Worm (Caenorhabditis elegans) whole organism, L4 larva: Measurements from ENCODE around the gene R102.6.
"Not testable (repeated sequence)": the region's sequence is repeated elsewhere in the genome, so short reads cannot be mapped to it uniquely, and the experiment has no call there.

ENCODE experiments used
- F10B5.3 ChIP-seq: sonication (generic microtip); optimal IDR thresholded peaks from 2 replicates; lab custom pipeline; 2016; ENCODE audit warnings: mild to moderate bottlenecking, missing genetic modification characterization, missing compliant biosample characterization
- F37D6.2 ChIP-seq: sonication (generic microtip); optimal IDR thresholded peaks from 2 replicates; lab custom pipeline; 2016; ENCODE audit warnings: mild to moderate bottlenecking, missing genetic modification characterization, missing compliant biosample characterization
- ZK546.5 ChIP-seq, 2 experiments: sonication (generic microtip); optimal IDR thresholded peaks; 2 replicates each; lab custom pipeline; 2017; ENCODE audit warnings: missing biosample characterization in 2 of 2, missing genetic modification characterization in 2 of 2
- aha-1 ChIP-seq: fragments of 150-350 bp; peaks from one replicate; lab custom pipeline; 2014; ENCODE audit warnings: missing biosample characterization, missing genetic modification characterization
- ceh-20 ChIP-seq: fragments of 200-800 bp; sonication (Bioruptor generic); IDR thresholded peaks from 2 replicates; pipeline ENCODE4 v1.3.6; 2022; ENCODE audit warnings: missing genetic modification reagents, missing genetic modification characterization, missing compliant biosample characterization
- ceh-32 ChIP-seq: sonication (generic microtip); optimal IDR thresholded peaks from 2 replicates; lab custom pipeline; 2016; ENCODE audit warnings: mild to moderate bottlenecking, missing genetic modification characterization, missing compliant biosample characterization; ENCODE audit not compliant: poor library complexity
- ces-1 ChIP-seq: fragments of 150-350 bp; sonication (generic microtip); optimal IDR thresholded peaks from 4 replicates; lab custom pipeline; 2014; ENCODE audit warnings: missing biosample characterization, missing genetic modification reagents, missing genetic modification characterization
- daf-16 ChIP-seq, 3 experiments: sonication (generic microtip); optimal IDR thresholded peaks; 2 replicates each; lab custom pipeline; 2016 to 2017; ENCODE audit warnings: missing genetic modification characterization in 3 of 3, missing genetic modification reagents in 3 of 3, mild to moderate bottlenecking in 2 of 3, missing compliant biosample characterization in 2 of 3, missing biosample characterization in 1 of 3, moderate library complexity in 1 of 3
- duxl-1 ChIP-seq: sonication (generic microtip); optimal IDR thresholded peaks from 2 replicates; lab custom pipeline; 2016; ENCODE audit warnings: mild to moderate bottlenecking, missing genetic modification characterization, moderate library complexity, missing compliant biosample characterization; ENCODE audit not compliant: poor library complexity
- egl-43 ChIP-seq: fragments of 200-800 bp; sonication (Bioruptor generic); IDR thresholded peaks from 2 replicates; pipeline ENCODE4 v1.3.6; 2022; ENCODE audit warnings: missing genetic modification reagents, missing genetic modification characterization, missing compliant biosample characterization
- fkh-10 ChIP-seq: fragments of 150-350 bp; optimal IDR thresholded peaks from 2 replicates; lab custom pipeline; 2014; ENCODE audit warnings: missing biosample characterization, missing genetic modification reagents, missing genetic modification characterization
- fos-1 ChIP-seq: fragments of 150-350 bp; optimal IDR thresholded peaks from 2 replicates; lab custom pipeline; 2014; ENCODE audit warnings: missing biosample characterization, missing genetic modification characterization
- gei-8 ChIP-seq: fragments of 200-800 bp; sonication (Bioruptor generic); optimal IDR thresholded peaks from 2 replicates; lab custom pipeline; 2018; ENCODE audit warnings: mild to moderate bottlenecking, missing genetic modification characterization, missing compliant biosample characterization
- jun-1 ChIP-seq: fragments of 150-350 bp; optimal IDR thresholded peaks from 2 replicates; lab custom pipeline; 2014; ENCODE audit warnings: missing biosample characterization, missing genetic modification reagents, missing genetic modification characterization
- lin-29 ChIP-seq: fragments of 200-800 bp; sonication (Bioruptor generic); IDR thresholded peaks from 2 replicates; pipeline ENCODE4 v1.3.6; 2022; ENCODE audit warnings: missing genetic modification reagents, missing genetic modification characterization, missing compliant biosample characterization
- lin-38 ChIP-seq: fragments of 200-800 bp; sonication (Bioruptor generic); IDR thresholded peaks from 2 replicates; pipeline ENCODE4 v1.3.6; 2022; ENCODE audit warnings: missing genetic modification reagents, missing genetic modification characterization, missing compliant biosample characterization
- lin-39 ChIP-seq: fragments of 150-350 bp; optimal IDR thresholded peaks from 2 replicates; lab custom pipeline; 2014; ENCODE audit warnings: missing biosample characterization, missing genetic modification reagents, missing genetic modification characterization
- lsy-2 ChIP-seq, 2 experiments: fragments of 150-350 bp in 1 of 2; sonication (generic microtip) in 1 of 2; optimal IDR thresholded peaks; 2 replicates each; lab custom pipeline; 2014 to 2017; ENCODE audit warnings: missing biosample characterization in 2 of 2, missing genetic modification characterization in 2 of 2
- madf-5 ChIP-seq, 2 experiments: fragments of 200-800 bp; sonication (Bioruptor generic); IDR thresholded peaks; 2 replicates each; pipeline ENCODE4 v1.3.6; 2022; ENCODE audit warnings: missing compliant biosample characterization in 2 of 2, missing genetic modification characterization in 2 of 2
- mxl-3 ChIP-seq: fragments of 200-800 bp; sonication (Bioruptor generic); optimal IDR thresholded peaks from 2 replicates; lab custom pipeline; 2018; ENCODE audit warnings: mild to moderate bottlenecking, missing genetic modification characterization, missing compliant biosample characterization
- nhr-41 ChIP-seq: fragments of 200-800 bp; sonication (Bioruptor generic); IDR thresholded peaks from 2 replicates; pipeline ENCODE4 v1.3.6; 2022; ENCODE audit warnings: missing genetic modification reagents, missing genetic modification characterization, missing compliant biosample characterization
- pha-4 ChIP-seq, 2 experiments: fragments of 150-350 bp in 1 of 2; fragments of 200-800 bp in 1 of 2; sonication (Bioruptor generic) in 1 of 2; IDR thresholded peaks in 1 of 2; optimal IDR thresholded peaks in 1 of 2; 2 replicates each; pipeline versions ENCODE4 v1.3.6 to Lab custom; 2014 to 2022; ENCODE audit warnings: missing genetic modification characterization in 2 of 2, missing genetic modification reagents in 2 of 2, missing biosample characterization in 1 of 2, missing compliant biosample characterization in 1 of 2
- rbr-2 ChIP-seq: sonication (generic microtip); optimal IDR thresholded peaks from 2 replicates; lab custom pipeline; 2016; ENCODE audit warnings: missing genotype, missing genetic modification characterization, missing compliant biosample characterization
- set-16 ChIP-seq: fragments of 200-800 bp; sonication (Bioruptor generic); IDR thresholded peaks from 2 replicates; pipeline ENCODE4 v1.3.6; 2022; ENCODE audit warnings: missing genetic modification reagents, missing genetic modification characterization, missing compliant biosample characterization
- snpc-4 ChIP-seq: fragments of 150-350 bp; optimal IDR thresholded peaks from 2 replicates; lab custom pipeline; 2014; ENCODE audit warnings: missing biosample characterization, missing genetic modification characterization
- unc-130 ChIP-seq: sonication (generic microtip); optimal IDR thresholded peaks from 2 replicates; lab custom pipeline; 2016; ENCODE audit warnings: missing genetic modification reagents, missing genetic modification characterization, missing compliant biosample characterization
- vab-7 ChIP-seq: fragments of 200-800 bp; sonication (Bioruptor generic); IDR thresholded peaks from 2 replicates; pipeline ENCODE4 v1.3.6; 2022; ENCODE audit warnings: missing genetic modification reagents, missing genetic modification characterization, missing compliant biosample characterization
- zag-1 ChIP-seq: fragments of 150-350 bp; optimal IDR thresholded peaks from 2 replicates; lab custom pipeline; 2014; ENCODE audit warnings: missing biosample characterization, missing genetic modification characterization
- zfp-3 ChIP-seq: fragments of 200-800 bp; sonication (Bioruptor generic); conservative IDR thresholded peaks from 2 replicates; pipeline ENCODE4 v1.3.6; 2022; ENCODE audit warnings: missing genetic modification reagents, missing genetic modification characterization, missing compliant biosample characterization

R102.6 gene

DNA sequence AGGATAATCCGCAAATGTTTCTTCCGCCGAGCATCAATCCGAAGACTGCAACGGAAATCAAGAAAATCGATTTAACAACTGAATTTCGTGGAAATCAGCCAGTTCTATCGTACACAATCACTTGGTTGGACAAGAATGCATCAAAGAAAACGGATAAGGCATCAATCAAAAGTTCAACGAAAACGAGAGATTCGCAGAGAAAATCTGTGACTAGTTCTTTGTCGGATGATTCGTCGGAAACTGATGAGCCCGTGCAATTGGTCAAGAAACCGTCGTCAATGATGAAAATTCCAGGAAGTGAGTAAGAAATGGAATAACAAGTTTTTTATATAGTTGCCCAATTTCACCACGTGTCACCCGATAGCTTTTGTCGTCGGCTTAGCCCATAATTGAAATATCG is at the start of gene R102.6:
TSS of gene R102.6 (minus strand) at position 101 of the 400 bp plus-strand sequence.
- TF ChIP-seq lin-39 (tag; lab: Kevin White, UChicago) (no peak), daf-16 (GFP tag; optimal IDR thresholded peaks at IDR 0.05; lab: Kevin White, UChicago) (no peak), daf-16 (tag; optimal IDR thresholded peaks at IDR 0.05; lab: Kevin White, UChicago) (no peak)
- TF ChIP-seq, all 104 proteins: peak for 0

DNA sequence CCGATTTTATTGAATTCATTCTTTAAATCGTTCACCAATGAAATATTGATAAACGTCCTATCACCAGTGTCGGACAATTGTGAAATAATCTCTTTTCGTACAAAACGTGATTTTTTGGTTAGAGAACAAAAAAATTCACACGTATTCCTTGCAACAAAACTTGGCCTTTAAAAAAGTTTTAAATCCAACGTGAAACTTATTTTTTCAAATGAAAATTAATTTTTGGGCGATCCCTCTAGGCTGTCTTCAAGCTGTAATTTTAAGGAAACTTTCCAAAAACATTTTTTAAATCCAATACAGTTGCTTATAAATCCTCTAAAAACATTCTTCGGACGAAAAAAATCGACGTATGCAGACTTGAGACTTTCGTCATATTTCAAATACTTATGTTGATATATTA is 48.7 kb upstream of the R102.6 start, which contains the start of gene T25B9.5:
TSS of gene T25B9.5 (minus strand) at position 101 of the 400 bp plus-strand sequence.
- TF ChIP-seq pha-4 (GFP tag; IDR thresholded peaks at IDR 0.05; lab: Robert Waterston, UW) (no peak), pha-4 (tag; optimal IDR thresholded peaks at IDR 0.05; lab: Kevin White, UChicago) (no peak)

- TF ChIP-seq duxl-1 (tag; lab: Kevin White, UChicago); egl-43 (GFP tag; lab: Robert Waterston, UW); vab-7 (GFP tag; lab: Robert Waterston, UW): not testable (repeated sequence)
Measured at ce11 chrIV:10751740-10752139, 45.8 kb upstream of the R102.6 start, which contains the start of gene T25B9.2. T25B9.2 (minus strand) TSS chrIV:10751840.

DNA sequence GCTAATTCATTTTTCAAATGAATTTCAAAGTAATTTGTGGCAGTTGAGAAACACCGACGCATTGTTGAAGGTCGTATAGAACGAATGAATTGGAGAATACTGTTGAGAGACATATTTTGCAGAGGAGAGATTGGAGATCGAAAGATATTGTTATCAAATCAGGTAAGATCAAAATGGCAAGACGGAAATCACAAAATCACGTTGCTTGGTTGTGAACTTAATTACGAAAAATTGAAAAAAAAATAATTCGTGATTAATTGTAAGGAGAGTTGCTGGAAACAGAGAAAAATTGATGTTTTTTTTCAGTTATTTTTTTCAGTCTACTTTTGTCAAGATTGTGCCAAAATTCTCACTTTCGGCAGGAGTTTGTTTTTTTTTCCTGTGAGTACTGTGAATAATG is 44.1 kb upstream of the R102.6 start, which contains the start of gene T25B9.1:
TSS of gene T25B9.1 (minus strand) at position 101 of the 400 bp plus-strand sequence.
- TF ChIP-seq fkh-10 (GFP tag; lab: Kevin White, UChicago) (no peak), unc-130 (GFP tag; lab: Kevin White, UChicago) (no peak), lsy-2 (tag; optimal IDR thresholded peaks at IDR 0.05; lab: Kevin White, UChicago) (no peak), set-16 (no peak)

ce11 chrIV:10745332-10745731 is 39.3 kb upstream of the R102.6 start:
- TF ChIP-seq fos-1 (tag; lab: Kevin White, UChicago) (no peak), F37D6.2 (tag; lab: Kevin White, UChicago) (no peak), vab-7 (GFP tag; lab: Robert Waterston, UW) (no peak), ZK546.5 (tag; optimal IDR thresholded peaks at IDR 0.05; lab: Kevin White, UChicago) (no peak), madf-5 (GFP tag; IDR thresholded peaks at IDR 0.05; lab: Robert Waterston, UW) (no peak), ces-1 (GFP tag; lab: Kevin White, UChicago) (no peak)
- TF ChIP-seq, all 104 proteins: peak for 0

DNA sequence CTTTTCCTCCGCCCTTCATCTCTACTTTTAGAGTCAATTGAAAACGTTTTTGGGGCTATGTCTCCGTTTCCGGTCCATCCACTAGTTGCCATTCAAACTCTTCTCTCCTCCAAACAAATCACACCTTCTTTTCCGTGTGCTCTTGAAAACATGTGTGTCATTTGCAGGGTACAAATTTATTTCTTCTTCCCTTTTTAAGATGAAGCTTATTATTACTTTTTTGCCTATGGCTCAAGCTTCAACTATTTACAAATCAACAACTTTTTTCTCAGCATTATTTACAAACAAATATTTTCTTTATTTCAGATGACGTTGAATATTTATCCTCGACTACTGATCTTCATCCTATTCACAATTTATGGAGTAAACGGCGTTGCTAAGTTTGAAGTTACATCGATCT is 38.5 kb upstream of the R102.6 start, which contains the start of gene T25B9.3:
TSS of gene T25B9.3 (plus strand) at position 301 of the 400 bp plus-strand sequence.
- no peak for TF ChIP-seq zfp-3 (GFP tag; lab: Robert Waterston, UW)
- no peak for TF ChIP-seq ceh-32 (tag; lab: Kevin White, UChicago)
- TF ChIP-seq madf-5 (GFP tag; IDR thresholded peaks at IDR 0.05; lab: Robert Waterston, UW), result no peak
- TF ChIP-seq aha-1, result no peak
- no peak for TF ChIP-seq lin-29
- no peak for TF ChIP-seq snpc-4
- no peak for TF ChIP-seq F10B5.3
- no peak for TF ChIP-seq jun-1 (tag; lab: Kevin White, UChicago)
- no peak for TF ChIP-seq gei-8 (GFP tag; lab: Kevin White, UChicago)
- TF ChIP-seq nhr-41, result no peak
- TF ChIP-seq rbr-2 (tag; lab: Kevin White, UChicago), result no peak
- no peak for TF ChIP-seq fkh-10 (GFP tag; lab: Kevin White, UChicago)
- TF ChIP-seq ceh-20 (GFP tag; lab: Robert Waterston, UW), result no peak
- TF ChIP-seq lin-38 (GFP tag; lab: Robert Waterston, UW), result no peak
- TF ChIP-seq zag-1 (tag; lab: Kevin White, UChicago), result no peak
- TF ChIP-seq mxl-3 (GFP tag; lab: Kevin White, UChicago), result no peak
